Worm (Caenorhabditis elegans) whole organism, L1 larva: ENCODE measurements around the gene W05E10.5.

Source experiments
- ceh-8 ChIP-seq: fragments of 200-800 bp; sonication (Bioruptor generic); optimal IDR thresholded peaks from 2 replicates; lab custom pipeline; 2018; ENCODE audit warnings: mild to moderate bottlenecking, missing genetic modification characterization, moderate library complexity, missing compliant biosample characterization
- ceh-88 ChIP-seq: fragments of 200-800 bp; sonication (Bioruptor generic); IDR thresholded peaks from 2 replicates; pipeline ENCODE4 v1.3.6; 2022; ENCODE audit warnings: missing genetic modification characterization, missing compliant biosample characterization
- dpl-1 ChIP-seq, 3 experiments: fragments of 150-350 bp in 2 of 3; sonication (generic microtip) in 1 of 3; optimal IDR thresholded peaks; 2 replicates each; lab custom pipeline; 2014 to 2017; ENCODE audit warnings: missing biosample characterization in 3 of 3, missing genetic modification characterization in 3 of 3, missing genetic modification reagents in 3 of 3
- egl-27 ChIP-seq, 2 experiments: fragments of 150-350 bp in 1 of 2; sonication (generic microtip); optimal IDR thresholded peaks; 3 replicates each; lab custom pipeline; 2017 to 2018; ENCODE audit warnings: missing biosample characterization in 2 of 2, missing genetic modification characterization in 2 of 2, missing genetic modification reagents in 2 of 2
- nhr-28 ChIP-seq: fragments of 150-350 bp; optimal IDR thresholded peaks from 2 replicates; lab custom pipeline; 2014; ENCODE audit warnings: missing biosample characterization, missing genetic modification characterization

DNA sequence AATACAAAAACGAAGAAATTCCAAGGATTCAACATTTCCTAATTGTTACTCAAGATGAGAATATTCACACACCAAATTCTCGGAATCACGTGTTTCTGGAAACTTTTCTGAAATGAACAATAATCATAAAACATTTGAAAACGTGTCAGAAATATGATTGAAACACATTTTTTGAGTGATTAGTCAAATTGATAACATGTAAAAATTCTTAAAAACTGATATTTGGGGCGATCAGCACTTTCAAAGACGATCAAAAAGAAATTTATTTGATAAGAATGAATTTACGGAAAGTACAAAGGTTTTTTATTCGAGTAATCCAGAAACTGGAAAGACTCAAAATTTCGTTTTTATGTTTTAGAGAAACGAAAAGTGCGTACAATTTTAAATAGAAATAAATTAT is 20.3 kb upstream of the W05E10.5 start, which contains the start of gene tre-3:
- TF ChIP-seq ceh-88 (GFP tag; lab: Robert Waterston, UW) (no peak), egl-27 (tag; optimal IDR thresholded peaks at IDR 0.05; lab: Kevin White, UChicago) (no peak), ceh-8 (no peak), nhr-28 (tag; lab: Kevin White, UChicago) (no peak), dpl-1 (GFP tag; optimal IDR thresholded peaks at IDR 0.05; lab: Kevin White, UChicago) (no peak)
